Worm (Caenorhabditis elegans) whole organism, L3 larva: ENCODE data around the gene srt-53.

Experiments used
- ceh-16 ChIP-seq: sonication (generic microtip); optimal IDR thresholded peaks from 2 replicates; lab custom pipeline; 2017; ENCODE audit warnings: missing biosample characterization, missing genetic modification characterization
- nhr-28 ChIP-seq: fragments of 150-350 bp; optimal IDR thresholded peaks from 2 replicates; lab custom pipeline; 2014; ENCODE audit warnings: missing biosample characterization, missing genetic modification characterization
- nhr-76 ChIP-seq: fragments of 150-350 bp; sonication (generic microtip); optimal IDR thresholded peaks from 5 replicates; lab custom pipeline; 2014; ENCODE audit warnings: missing biosample characterization, missing genetic modification characterization
- snpc-4 ChIP-seq: fragments of 150-350 bp; optimal IDR thresholded peaks from 2 replicates; lab custom pipeline; 2014; ENCODE audit warnings: missing biosample characterization, missing genetic modification characterization
- zag-1 ChIP-seq: fragments of 150-350 bp; optimal IDR thresholded peaks from 2 replicates; lab custom pipeline; 2014; ENCODE audit warnings: missing biosample characterization, missing genetic modification characterization

DNA sequence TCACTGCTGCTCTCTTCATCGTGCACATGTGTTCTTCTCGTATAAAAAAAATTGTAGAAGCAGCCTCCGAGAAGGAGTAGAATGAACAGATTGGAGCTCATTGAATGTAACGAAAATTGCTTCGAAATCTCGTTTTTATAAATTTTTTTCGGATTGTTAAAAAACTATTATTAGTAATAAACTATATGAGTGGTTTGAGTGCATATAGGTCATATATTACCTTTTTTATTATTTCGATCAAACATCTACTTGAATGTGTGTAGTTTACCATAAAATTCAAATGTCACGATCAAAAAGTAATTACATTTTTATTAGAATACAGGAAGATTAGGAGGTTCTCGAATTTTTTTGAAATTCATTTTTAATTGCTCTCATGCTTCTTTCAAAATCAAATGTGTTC lies 12.7 kb upstream of the srt-53 start, which contains the start of gene clec-216:
- no peak for TF ChIP-seq snpc-4 (tag; lab: Kevin White, UChicago)
- no peak for TF ChIP-seq nhr-28
- TF ChIP-seq nhr-76: no peak
- no peak for TF ChIP-seq zag-1 (tag; lab: Kevin White, UChicago)
- TF ChIP-seq ceh-16 (tag; lab: Kevin White, UChicago): no peak
